Fruit fly (Drosophila melanogaster) whole organism, embryonic: Measurements from ENCODE around the gene Polr2G.

Experiments used
- Ada2b ChIP-seq: fragments of 200-800 bp; sonication (Bioruptor generic); IDR thresholded peaks from 2 replicates; pipeline ENCODE4 v1.3.6; 2022; ENCODE audit warnings: missing biosample characterization, missing genetic modification characterization
- Bteb2 ChIP-seq: fragments of 200-800 bp; sonication (Bioruptor generic); optimal IDR thresholded peaks from 2 replicates; lab custom pipeline; 2016; ENCODE audit warnings: missing biosample characterization, missing genetic modification characterization
- CG1024 ChIP-seq: fragments of 200-800 bp; sonication (Bioruptor generic); IDR thresholded peaks from 2 replicates; pipeline ENCODE4 v1.3.6; 2022; ENCODE audit warnings: missing biosample characterization, missing genetic modification characterization
- CG10267 ChIP-seq: fragments of 200-800 bp; sonication (Bioruptor generic); optimal IDR thresholded peaks from 2 replicates; lab custom pipeline; 2018; ENCODE audit warnings: missing biosample characterization, mild to moderate bottlenecking, missing genetic modification characterization, moderate library complexity
- CG12744 ChIP-seq: fragments of 200-800 bp; sonication (Bioruptor generic); optimal IDR thresholded peaks from 2 replicates; lab custom pipeline; 2016; ENCODE audit warnings: missing biosample characterization, missing genetic modification characterization
- CG13123 ChIP-seq: fragments of 200-800 bp; sonication (Bioruptor generic); optimal IDR thresholded peaks from 2 replicates; lab custom pipeline; 2016; ENCODE audit warnings: missing biosample characterization, missing genetic modification characterization
- CG13894 ChIP-seq: fragments of 200-800 bp; sonication (Bioruptor generic); optimal IDR thresholded peaks from 3 replicates; lab custom pipeline; 2018; ENCODE audit warnings: missing biosample characterization, mild to moderate bottlenecking, missing genetic modification characterization, moderate library complexity
- CG14965 ChIP-seq: fragments of 200-800 bp; sonication (Bioruptor generic); optimal IDR thresholded peaks from 2 replicates; lab custom pipeline; 2016; ENCODE audit warnings: missing biosample characterization, missing genetic modification characterization, borderline replicate concordance
- CG15073 ChIP-seq: fragments of 200-800 bp; sonication (Bioruptor generic); optimal IDR thresholded peaks from 2 replicates; lab custom pipeline; 2016; ENCODE audit warnings: missing biosample characterization, missing genetic modification characterization
- CG1529 ChIP-seq: fragments of 200-800 bp; sonication (Bioruptor generic); optimal IDR thresholded peaks from 3 replicates; lab custom pipeline; 2018; ENCODE audit warnings: missing biosample characterization, missing genetic modification characterization
- CG15514 ChIP-seq: fragments of 200-800 bp; sonication (Bioruptor generic); optimal IDR thresholded peaks from 3 replicates; lab custom pipeline; 2017; ENCODE audit warnings: missing biosample characterization, missing genetic modification characterization, mild to moderate bottlenecking, moderate library complexity, missing genetic modification reagents
- CG15601 ChIP-seq: fragments of 200-800 bp; sonication (Bioruptor generic); optimal IDR thresholded peaks from 3 replicates; lab custom pipeline; 2019; ENCODE audit warnings: missing biosample characterization, mild to moderate bottlenecking, missing genetic modification characterization, moderate library complexity
- CG16813 ChIP-seq: fragments of 200-800 bp; sonication (Bioruptor generic); IDR thresholded peaks from 3 replicates; pipeline ENCODE4 v1.3.6; 2022; ENCODE audit warnings: missing biosample characterization, missing genetic modification characterization; ENCODE audit not compliant: partially characterized antibody
- CG17385 ChIP-seq: fragments of 200-800 bp; sonication (Bioruptor generic); optimal IDR thresholded peaks from 3 replicates; lab custom pipeline; 2018; ENCODE audit warnings: missing biosample characterization, mild to moderate bottlenecking, missing genetic modification characterization
- CG17568 ChIP-seq: fragments of 200-800 bp; sonication (Bioruptor generic); optimal IDR thresholded peaks from 2 replicates; lab custom pipeline; 2018; ENCODE audit warnings: missing biosample characterization, mild to moderate bottlenecking, missing genetic modification characterization, moderate library complexity
- CG2202 ChIP-seq: fragments of 200-800 bp; sonication (Bioruptor generic); optimal IDR thresholded peaks from 2 replicates; lab custom pipeline; 2018; ENCODE audit warnings: missing biosample characterization, mild to moderate bottlenecking, missing genetic modification characterization
- CG30020 ChIP-seq: fragments of 200-800 bp; optimal IDR thresholded peaks from 2 replicates; lab custom pipeline; 2019; ENCODE audit warnings: missing biosample characterization, mild to moderate bottlenecking, missing genetic modification characterization, moderate library complexity
- CG31365 ChIP-seq: fragments of 200-800 bp; sonication (Bioruptor generic); optimal IDR thresholded peaks from 2 replicates; lab custom pipeline; 2018; ENCODE audit warnings: missing biosample characterization, mild to moderate bottlenecking, missing genetic modification characterization
- CG31388 ChIP-seq: fragments of 200-800 bp; sonication (Bioruptor generic); optimal IDR thresholded peaks from 2 replicates; lab custom pipeline; 2016; ENCODE audit warnings: missing biosample characterization, missing genetic modification characterization
- CG3838 ChIP-seq: fragments of 200-800 bp; sonication (Bioruptor generic); optimal IDR thresholded peaks from 3 replicates; lab custom pipeline; 2016; ENCODE audit warnings: missing biosample characterization, missing genetic modification characterization
- CG6683 ChIP-seq: fragments of 200-800 bp; sonication (Bioruptor generic); optimal IDR thresholded peaks from 2 replicates; lab custom pipeline; 2017; ENCODE audit warnings: missing biosample characterization, mild to moderate bottlenecking, missing genetic modification characterization, missing genetic modification reagents
- CG9215 ChIP-seq: fragments of 200-800 bp; sonication (Bioruptor generic); IDR thresholded peaks from 2 replicates; pipeline ENCODE4 v1.3.6; 2022; ENCODE audit warnings: missing biosample characterization, missing genetic modification characterization
- CG9609 ChIP-seq: fragments of 200-800 bp; sonication (Bioruptor generic); optimal IDR thresholded peaks from 3 replicates; lab custom pipeline; 2016; ENCODE audit warnings: missing biosample characterization, missing genetic modification characterization
- CHES-1-like ChIP-seq: fragments of 200-800 bp; sonication (Bioruptor generic); optimal IDR thresholded peaks from 2 replicates; lab custom pipeline; 2016; ENCODE audit warnings: missing biosample characterization, missing genetic modification characterization
- CrebB ChIP-seq: fragments of 200-800 bp; sonication (Bioruptor generic); optimal IDR thresholded peaks from 3 replicates; lab custom pipeline; 2018; ENCODE audit warnings: missing biosample characterization, mild to moderate bottlenecking, missing genetic modification characterization
- Hmr ChIP-seq: fragments of 200-800 bp; sonication (Bioruptor generic); optimal IDR thresholded peaks from 3 replicates; lab custom pipeline; 2017; ENCODE audit warnings: mild to moderate bottlenecking, missing biosample characterization, missing genetic modification reagents, missing genetic modification characterization
- Hr78 ChIP-seq, 2 experiments: fragments of 200-800 bp in 1 of 2; fragments of >200 bp in 1 of 2; sonication (Bioruptor generic) in 1 of 2; optimal IDR thresholded peaks; 2 replicates each; lab custom pipeline; 2017 to 2019; ENCODE audit warnings: missing biosample characterization in 2 of 2, missing genetic modification characterization in 2 of 2, mild to moderate bottlenecking in 1 of 2, moderate library complexity in 1 of 2
- Kr ChIP-seq: fragments of 200-800 bp; sonication (Bioruptor generic); optimal IDR thresholded peaks from 2 replicates; lab custom pipeline; 2017; ENCODE audit warnings: missing biosample characterization, mild to moderate bottlenecking, missing genetic modification characterization
- Nf-YA ChIP-seq: fragments of 200-800 bp; sonication (Bioruptor generic); IDR thresholded peaks from 2 replicates; pipeline ENCODE4 v1.3.6; 2022; ENCODE audit warnings: missing biosample characterization, missing genetic modification characterization
- Oaz ChIP-seq: fragments of 200-800 bp; sonication (Bioruptor generic); IDR thresholded peaks from 2 replicates; pipeline ENCODE4 v1.3.6; 2022; ENCODE audit warnings: missing biosample characterization, missing genetic modification characterization
- Sox100B ChIP-seq: fragments of 200-800 bp; sonication (Bioruptor generic); optimal IDR thresholded peaks from 3 replicates; lab custom pipeline; 2018; ENCODE audit warnings: missing biosample characterization, mild to moderate bottlenecking, missing genetic modification characterization
- abd-A ChIP-seq: fragments of 200-800 bp; sonication (Bioruptor generic); optimal IDR thresholded peaks from 3 replicates; lab custom pipeline; 2019; ENCODE audit warnings: missing biosample characterization, mild to moderate bottlenecking, missing genetic modification characterization, moderate library complexity
- ase ChIP-seq: fragments of 200-800 bp; sonication (Bioruptor generic); IDR thresholded peaks from 3 replicates; pipeline ENCODE4 v1.3.6; 2022; ENCODE audit warnings: missing biosample characterization, missing genetic modification characterization
- chm ChIP-seq: fragments of 200-800 bp; sonication (Bioruptor generic); IDR thresholded peaks from 2 replicates; pipeline ENCODE4 v1.3.6; 2022; ENCODE audit warnings: missing biosample characterization, missing genetic modification characterization
- croc ChIP-seq: fragments of 200-800 bp; sonication (Bioruptor generic); conservative IDR thresholded peaks from 3 replicates; pipeline ENCODE4 v1.3.6; 2022; ENCODE audit warnings: missing biosample characterization, missing genetic modification characterization
- dati ChIP-seq: fragments of 200-800 bp; sonication (Bioruptor generic); IDR thresholded peaks from 2 replicates; pipeline ENCODE4 v1.3.6; 2022; ENCODE audit warnings: missing biosample characterization, missing genetic modification characterization
- ftz-f1 ChIP-seq: fragments of 200-800 bp; sonication (Bioruptor generic); optimal IDR thresholded peaks from 2 replicates; lab custom pipeline; 2016; ENCODE audit warnings: missing biosample characterization, missing genetic modification characterization
- gro ChIP-seq: fragments of 200-800 bp; sonication (Bioruptor generic); optimal IDR thresholded peaks from 2 replicates; lab custom pipeline; 2016; ENCODE audit warnings: missing biosample characterization, missing genetic modification characterization
- inv ChIP-seq: fragments of 200-800 bp; sonication (Bioruptor generic); IDR thresholded peaks from 2 replicates; pipeline ENCODE4 v1.3.6; 2022; ENCODE audit warnings: missing biosample characterization, missing genetic modification characterization; ENCODE audit not compliant: partially characterized antibody
- mam ChIP-seq: fragments of 200-800 bp; sonication (Bioruptor generic); optimal IDR thresholded peaks from 3 replicates; lab custom pipeline; 2016; ENCODE audit warnings: missing biosample characterization, missing genetic modification characterization
- nom ChIP-seq: fragments of 200-800 bp; sonication (Bioruptor generic); optimal IDR thresholded peaks from 2 replicates; lab custom pipeline; 2017; ENCODE audit warnings: missing biosample characterization, missing genetic modification characterization, mild to moderate bottlenecking, moderate library complexity, missing genetic modification reagents
- ranshi ChIP-seq: fragments of 200-800 bp; sonication (Bioruptor generic); IDR thresholded peaks from 2 replicates; pipeline ENCODE4 v1.3.6; 2022; ENCODE audit warnings: missing biosample characterization, missing genetic modification characterization
- so ChIP-seq: fragments of 200-800 bp; sonication (Bioruptor generic); IDR thresholded peaks from 3 replicates; pipeline ENCODE4 v1.3.6; 2022; ENCODE audit warnings: missing biosample characterization, missing genetic modification characterization
- stwl ChIP-seq: fragments of 200-800 bp; sonication (Bioruptor generic); optimal IDR thresholded peaks from 3 replicates; lab custom pipeline; 2018; ENCODE audit warnings: missing biosample characterization, mild to moderate bottlenecking, missing genetic modification characterization, moderate library complexity
- tin ChIP-seq: fragments of 200-800 bp; sonication (Bioruptor generic); optimal IDR thresholded peaks from 3 replicates; lab custom pipeline; 2016; ENCODE audit warnings: missing biosample characterization, missing genetic modification characterization
- tio ChIP-seq: fragments of 200-800 bp; sonication (Bioruptor generic); optimal IDR thresholded peaks from 2 replicates; lab custom pipeline; 2017; ENCODE audit warnings: missing biosample characterization, missing genetic modification characterization, inconsistent platforms
- tup ChIP-seq: fragments of 200-800 bp; sonication (Bioruptor generic); optimal IDR thresholded peaks from 2 replicates; lab custom pipeline; 2016; ENCODE audit warnings: missing biosample characterization, mild to moderate bottlenecking, missing genetic modification characterization, moderate library complexity
- unpg ChIP-seq: fragments of 200-800 bp; sonication (Bioruptor generic); optimal IDR thresholded peaks from 3 replicates; lab custom pipeline; 2018; ENCODE audit warnings: missing biosample characterization, mild to moderate bottlenecking, missing genetic modification characterization, moderate library complexity
- usp ChIP-seq: fragments of >200 bp; optimal IDR thresholded peaks from 2 replicates; lab custom pipeline; 2017; ENCODE audit warnings: missing biosample characterization, missing genetic modification characterization
- wek ChIP-seq: fragments of 200-800 bp; sonication (Bioruptor generic); optimal IDR thresholded peaks from 3 replicates; lab custom pipeline; 2018; ENCODE audit warnings: missing biosample characterization, mild to moderate bottlenecking, missing genetic modification characterization, moderate library complexity

Polr2G gene

dm6 chr3R:15265406-15266040, 42.5 kb upstream of the Polr2G start, which contains the start of gene ATPsynO (continued):
- TF ChIP-seq stwl (peak; percentile 80), mam (peak; percentile 37), dati (GFP tag; lab: Robert Waterston, UW) (no peak), abd-A (tag; lab: Kevin White, UChicago) (no peak), so (GFP tag; lab: Robert Waterston, UW) (no peak), tup (GFP tag; lab: Kevin White, UChicago) (no peak), CG2202 (tag; lab: Kevin White, UChicago) (peak; percentile 14), CG9215 (GFP tag; lab: Robert Waterston, UW) (no peak), chm (no peak), CG30020 (peak; percentile 60), CG17385 (GFP tag; lab: Kevin White, UChicago) (no peak), CG31365 (tag; lab: Kevin White, UChicago) (no peak), CG13894 (tag; lab: Kevin White, UChicago) (no peak), nom (GFP tag; lab: Kevin White, UChicago) (no peak), CG1529 (GFP tag; lab: Kevin White, UChicago) (no peak), CG16813 (GFP tag; lab: Robert Waterston, UW) (0 out of 3 replicates have a peak, but pooled peaks have one; percentile 42), ranshi (GFP tag; lab: Robert Waterston, UW) (no peak), CG9609 (GFP tag; lab: Kevin White, UChicago) (no peak), CG3838 (no peak), croc (GFP tag; lab: Robert Waterston, UW) (no peak), CG1024 (GFP tag; lab: Robert Waterston, UW) (no peak), Oaz (GFP tag; lab: Robert Waterston, UW) (no peak), Ada2b (GFP tag; lab: Robert Waterston, UW) (no peak), ftz-f1 (GFP tag; lab: Kevin White, UChicago) (peak; percentile 36), tin (GFP tag; lab: Kevin White, UChicago) (peak; percentile 11), CrebB (tag; lab: Kevin White, UChicago) (peak; percentile 11), CG15514 (GFP tag; lab: Kevin White, UChicago) (peak; percentile 67), Kr (GFP tag; lab: Kevin White, UChicago) (no peak), CG6683 (GFP tag; lab: Kevin White, UChicago) (no peak), ase (GFP tag; lab: Robert Waterston, UW) (no peak), CG31388 (no peak), CG12744 (GFP tag; lab: Kevin White, UChicago) (no peak), Bteb2 (GFP tag; lab: Kevin White, UChicago) (no peak), inv (no peak), Hmr (GFP tag; lab: Kevin White, UChicago) (no peak), CHES-1-like (GFP tag; lab: Kevin White, UChicago) (peak; percentile 17), Sox100B (no peak), CG17568 (GFP tag; lab: Kevin White, UChicago) (no peak), CG13123 (no peak), CG15601 (tag; lab: Kevin White, UChicago) (peak; percentile 28), CG10267 (tag; lab: Kevin White, UChicago) (peak; percentile 75), Hr78 (GFP tag; optimal IDR thresholded peaks at IDR 0.05; lab: Kevin White, UChicago) (no peak), unpg (GFP tag; lab: Kevin White, UChicago) (no peak), gro (peak; percentile 51), usp (GFP tag; lab: Kevin White, UChicago) (no peak), wek (GFP tag; lab: Kevin White, UChicago) (no peak), CG15073 (GFP tag; lab: Kevin White, UChicago) (no peak), CG14965 (GFP tag; lab: Kevin White, UChicago) (no peak), Nf-YA (GFP tag; lab: Robert Waterston, UW) (no peak), tio (no peak)
